Fruit fly (Drosophila melanogaster): Measurements from ENCODE around the gene CG42367.

CG42367 gene

dm6 chr2L:9908468-9908967 is 21.9 kb upstream of the CG42367 start, which contains the start of gene CG13124 (continued):
- peak; percentile 71; the same call in 2 of the 3 replicates for TF ChIP-seq eg (GFP tag; IDR thresholded peaks at IDR 0.05)
- no peak for TF ChIP-seq Smox (GFP tag; optimal IDR thresholded peaks at IDR 0.05)
- no peak for TF ChIP-seq Ets21C (GFP tag; optimal IDR thresholded peaks at IDR 0.05)
- TF ChIP-seq CG6163 (GFP tag; IDR thresholded peaks at IDR 0.05): 0 out of 3 replicates have a peak, but pooled peaks have one; percentile 39
- TF ChIP-seq CG15336 (GFP tag; IDR thresholded peaks at IDR 0.05): peak; percentile 65
- no peak for TF ChIP-seq Hr39 (GFP tag; optimal IDR thresholded peaks at IDR 0.05)
- TF ChIP-seq dac (GFP tag; optimal IDR thresholded peaks at IDR 0.05): no peak
- TF ChIP-seq CG10669 (GFP tag; optimal IDR thresholded peaks at IDR 0.05): no peak
- peak; percentile 32 for TF ChIP-seq CG3919 (GFP tag; optimal IDR thresholded peaks at IDR 0.05)
- peak; percentile 8 for TF ChIP-seq Sox14 (GFP tag; optimal IDR thresholded peaks at IDR 0.05)
- peak; percentile 13 for TF ChIP-seq Sox102F (GFP tag; optimal IDR thresholded peaks at IDR 0.05)

dm6 chr2L:9911783-9912182 is 18.6 kb upstream of the CG42367 start:
- peak; percentile 8 for TF ChIP-seq Met (GFP tag; optimal IDR thresholded peaks at IDR 0.05)
- peak; percentile 16 for TF ChIP-seq Eip75B (GFP tag; optimal IDR thresholded peaks at IDR 0.05)
- TF ChIP-seq CG10631 (GFP tag; optimal IDR thresholded peaks at IDR 0.05): no peak
- TF ChIP-seq Smox (GFP tag; optimal IDR thresholded peaks at IDR 0.05): peak; percentile 13
- no peak for TF ChIP-seq dac (GFP tag; optimal IDR thresholded peaks at IDR 0.05)
- TF ChIP-seq topi (GFP tag; optimal IDR thresholded peaks at IDR 0.05): no peak
- TF ChIP-seq CG6163 (GFP tag; IDR thresholded peaks at IDR 0.05): peak; percentile 49; the same call in 2 of the 3 replicates
- no peak for TF ChIP-seq Blimp-1 (GFP tag; optimal IDR thresholded peaks at IDR 0.05)
- peak; percentile 40 for TF ChIP-seq lz (GFP tag; optimal IDR thresholded peaks at IDR 0.05)
- no peak for TF ChIP-seq Ets96B (tag; optimal IDR thresholded peaks at IDR 0.05)
- no peak for TF ChIP-seq CG11902 (GFP tag; optimal IDR thresholded peaks at IDR 0.05)
- TF ChIP-seq CG9139 (GFP tag; optimal IDR thresholded peaks at IDR 0.05): no peak
- TF ChIP-seq Eip78C (GFP tag): peak; percentile 43
- no peak for TF ChIP-seq Sox14 (GFP tag; optimal IDR thresholded peaks at IDR 0.05)
- TF ChIP-seq CG11762 (GFP tag; optimal IDR thresholded peaks at IDR 0.05; ENCODE audit: insufficient read depth): no peak
- no peak for TF ChIP-seq CG3032 (tag; optimal IDR thresholded peaks at IDR 0.05)
- no peak for TF ChIP-seq CG34406 (GFP tag; optimal IDR thresholded peaks at IDR 0.05)
- TF ChIP-seq Gug (GFP tag; IDR thresholded peaks at IDR 0.05): 0 out of 2 replicates have a peak, but pooled peaks have one; percentile 13
- TF ChIP-seq Ets21C (GFP tag; optimal IDR thresholded peaks at IDR 0.05): no peak
- TF ChIP-seq achi (GFP tag; optimal IDR thresholded peaks at IDR 0.05): peak; percentile 6
- no peak for TF ChIP-seq Lpt (GFP tag; optimal IDR thresholded peaks at IDR 0.05)
- no peak for TF ChIP-seq OdsH (GFP tag; optimal IDR thresholded peaks at IDR 0.05)
- no peak for TF ChIP-seq dsx (GFP tag; optimal IDR thresholded peaks at IDR 0.05; ENCODE audit: poor library complexity, severe bottlenecking)
- TF ChIP-seq CG6792 (GFP tag; optimal IDR thresholded peaks at IDR 0.05): no peak
- TF ChIP-seq CG10669 (GFP tag; optimal IDR thresholded peaks at IDR 0.05): no peak
- no peak for TF ChIP-seq CG11294 (GFP tag; IDR thresholded peaks at IDR 0.05)
- TF ChIP-seq CG6276 (GFP tag; optimal IDR thresholded peaks at IDR 0.05): no peak
- TF ChIP-seq CG32006 (GFP tag; optimal IDR thresholded peaks at IDR 0.05): peak; percentile 7
- TF ChIP-seq Sox15 (GFP tag; optimal IDR thresholded peaks at IDR 0.05): no peak
- TF ChIP-seq CG6854 (GFP tag; optimal IDR thresholded peaks at IDR 0.05): no peak
- TF ChIP-seq Eip93F (GFP tag; optimal IDR thresholded peaks at IDR 0.05): no peak
- TF ChIP-seq CG1621 (tag; optimal IDR thresholded peaks at IDR 0.05): no peak
- no peak for TF ChIP-seq fkh (GFP tag; optimal IDR thresholded peaks at IDR 0.05)
- TF ChIP-seq net (GFP tag; optimal IDR thresholded peaks at IDR 0.05): peak; percentile 37
- TF ChIP-seq Sox102F (GFP tag; optimal IDR thresholded peaks at IDR 0.05): no peak
- TF ChIP-seq CG8632 (GFP tag; optimal IDR thresholded peaks at IDR 0.05): no peak
- TF ChIP-seq CG4318 (GFP tag; optimal IDR thresholded peaks at IDR 0.05): no peak
- no peak for TF ChIP-seq esn (GFP tag; optimal IDR thresholded peaks at IDR 0.05)
- peak; percentile 1 for TF ChIP-seq acj6 (GFP tag; optimal IDR thresholded peaks at IDR 0.05)
- peak; percentile 80 for TF ChIP-seq eg (GFP tag; IDR thresholded peaks at IDR 0.05)
- no peak for TF ChIP-seq spab (GFP tag; optimal IDR thresholded peaks at IDR 0.05)
- TF ChIP-seq CG3919 (GFP tag; optimal IDR thresholded peaks at IDR 0.05): no peak
- no peak for TF ChIP-seq CG15336 (GFP tag; IDR thresholded peaks at IDR 0.05)
- TF ChIP-seq cyc (GFP tag; optimal IDR thresholded peaks at IDR 0.05): peak; percentile 9
- TF ChIP-seq CG31627 (GFP tag; optimal IDR thresholded peaks at IDR 0.05): no peak
- no peak for TF ChIP-seq vri (GFP tag; optimal IDR thresholded peaks at IDR 0.05)
- TF ChIP-seq CG7368 (GFP tag; optimal IDR thresholded peaks at IDR 0.05): no peak
